Fruit fly (Drosophila melanogaster): ENCODE measurements around the gene Ube4A.

DNA sequence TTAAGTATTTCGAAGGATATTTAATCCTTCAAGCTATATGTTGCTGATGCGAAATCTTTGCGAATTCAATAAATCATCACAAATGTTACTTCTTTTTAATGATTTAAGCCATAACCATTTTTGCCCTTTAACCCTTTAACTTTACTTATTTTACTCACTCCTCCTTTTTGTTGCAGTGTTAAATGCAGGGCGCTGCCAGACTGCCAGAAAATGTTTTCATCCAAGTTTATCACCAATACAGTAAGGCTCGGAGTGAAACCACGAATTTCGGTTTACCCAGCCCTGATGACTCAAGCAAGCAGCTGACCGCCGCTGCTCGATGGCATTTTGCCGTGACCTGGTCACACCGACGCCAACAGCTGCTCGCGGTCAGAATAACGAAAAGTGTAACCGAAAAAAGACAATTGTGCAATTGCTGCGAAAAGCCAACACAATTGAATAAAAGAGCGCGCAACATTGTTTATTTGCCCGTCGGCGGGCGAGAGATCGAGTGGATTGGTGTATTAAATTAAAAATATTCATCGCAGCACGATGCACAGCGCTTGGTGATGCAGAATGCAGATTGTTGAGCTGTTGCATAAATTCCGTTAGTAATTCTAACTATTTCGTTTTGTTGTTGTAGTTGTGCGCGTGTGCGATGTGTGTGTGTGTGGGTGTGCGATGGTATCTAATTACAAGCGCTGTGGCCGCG is 47.5 kb upstream of the Ube4A start, which contains the start of gene CG11050:
- no peak for TF ChIP-seq Dfd (GFP tag; optimal IDR thresholded peaks at IDR 0.05)
- no peak for TF ChIP-seq GATAd (GFP tag; optimal IDR thresholded peaks at IDR 0.05)
- TF ChIP-seq usp (GFP tag; optimal IDR thresholded peaks at IDR 0.05), result no peak
- no peak for TF ChIP-seq Myc (optimal IDR thresholded peaks at IDR 0.05)
- TF ChIP-seq fru (GFP tag; optimal IDR thresholded peaks at IDR 0.05), result peak; percentile 56
- peak; percentile 29 for TF ChIP-seq OdsH (GFP tag; optimal IDR thresholded peaks at IDR 0.05)
- TF ChIP-seq lola (GFP tag; optimal IDR thresholded peaks at IDR 0.05), result no peak

All from whole organism, wandering third instar larva.